Fruit fly (Drosophila melanogaster) whole organism, embryonic: ENCODE measurements around the gene Polr1H.

Experiments used
- BEAF-32 ChIP-seq: fragments of 200-800 bp; sonication (Bioruptor generic); optimal IDR thresholded peaks from 3 replicates; lab custom pipeline; 2017; ENCODE audit warnings: missing biosample characterization, missing genetic modification characterization, mild to moderate bottlenecking, moderate library complexity, missing genetic modification reagents
- C15 ChIP-seq: fragments of 200-800 bp; sonication (Bioruptor generic); IDR thresholded peaks from 3 replicates; pipeline ENCODE4 v1.3.6; 2022; ENCODE audit warnings: missing biosample characterization, missing genetic modification characterization
- CG11093 ChIP-seq: fragments of 200-800 bp; sonication (Bioruptor generic); IDR thresholded peaks from 3 replicates; pipeline ENCODE4 v1.3.6; 2022; ENCODE audit warnings: missing biosample characterization, missing genetic modification characterization
- CG11504 ChIP-seq: fragments of 200-800 bp; sonication (Bioruptor generic); optimal IDR thresholded peaks from 3 replicates; lab custom pipeline; 2019; ENCODE audit warnings: missing biosample characterization, mild to moderate bottlenecking, missing genetic modification characterization, moderate library complexity
- CG11560 ChIP-seq: fragments of 200-800 bp; sonication (Bioruptor generic); IDR thresholded peaks from 3 replicates; pipeline ENCODE4 v1.3.6; 2022; ENCODE audit warnings: missing biosample characterization, missing genetic modification characterization
- CG11695 ChIP-seq: fragments of 200-800 bp; sonication (Bioruptor generic); IDR thresholded peaks from 3 replicates; pipeline ENCODE4 v1.3.6; 2022; ENCODE audit warnings: missing biosample characterization, missing genetic modification characterization
- CG12155 ChIP-seq: fragments of 200-800 bp; sonication (Bioruptor generic); optimal IDR thresholded peaks from 3 replicates; lab custom pipeline; 2016; ENCODE audit warnings: missing biosample characterization, missing genetic modification characterization
- CG13775 ChIP-seq: fragments of 200-800 bp; sonication (Bioruptor generic); optimal IDR thresholded peaks from 3 replicates; lab custom pipeline; 2017; ENCODE audit warnings: missing biosample characterization, mild to moderate bottlenecking, missing genetic modification characterization
- CG1529 ChIP-seq: fragments of 200-800 bp; sonication (Bioruptor generic); optimal IDR thresholded peaks from 3 replicates; lab custom pipeline; 2018; ENCODE audit warnings: missing biosample characterization, missing genetic modification characterization
- CG15601 ChIP-seq: fragments of 200-800 bp; sonication (Bioruptor generic); optimal IDR thresholded peaks from 3 replicates; lab custom pipeline; 2019; ENCODE audit warnings: missing biosample characterization, mild to moderate bottlenecking, missing genetic modification characterization, moderate library complexity
- CG1602 ChIP-seq: fragments of 200-800 bp; sonication (Bioruptor generic); optimal IDR thresholded peaks from 3 replicates; lab custom pipeline; 2016; ENCODE audit warnings: missing biosample characterization, missing genetic modification characterization
- CG16813 ChIP-seq: fragments of 200-800 bp; sonication (Bioruptor generic); IDR thresholded peaks from 3 replicates; pipeline ENCODE4 v1.3.6; 2022; ENCODE audit warnings: missing biosample characterization, missing genetic modification characterization; ENCODE audit not compliant: partially characterized antibody
- CG1832 ChIP-seq: fragments of 200-800 bp; sonication (Bioruptor generic); optimal IDR thresholded peaks from 2 replicates; lab custom pipeline; 2017; ENCODE audit warnings: missing biosample characterization, mild to moderate bottlenecking, missing genetic modification characterization, inconsistent platforms
- CG2678 ChIP-seq: fragments of 200-800 bp; sonication (Bioruptor generic); optimal IDR thresholded peaks from 3 replicates; lab custom pipeline; 2019; ENCODE audit warnings: missing biosample characterization, mild to moderate bottlenecking, missing genetic modification characterization, moderate library complexity
- CG32532 ChIP-seq: fragments of 200-800 bp; sonication (Bioruptor generic); IDR thresholded peaks from 2 replicates; pipeline ENCODE4 v1.3.6; 2022; ENCODE audit warnings: missing biosample characterization, missing genetic modification characterization
- CG3407 ChIP-seq: fragments of 200-800 bp; sonication (Bioruptor generic); optimal IDR thresholded peaks from 2 replicates; lab custom pipeline; 2018; ENCODE audit warnings: missing biosample characterization, mild to moderate bottlenecking, missing genetic modification characterization
- CG3726 ChIP-seq: fragments of 200-800 bp; sonication (Bioruptor generic); IDR thresholded peaks from 3 replicates; pipeline ENCODE4, ENCODE4 v1.3.6; 2022; ENCODE audit warnings: missing biosample characterization, missing genetic modification characterization
- CG3838 ChIP-seq: fragments of 200-800 bp; sonication (Bioruptor generic); optimal IDR thresholded peaks from 3 replicates; lab custom pipeline; 2016; ENCODE audit warnings: missing biosample characterization, missing genetic modification characterization
- CG4854 ChIP-seq: fragments of 200-800 bp; sonication (Bioruptor generic); optimal IDR thresholded peaks from 2 replicates; lab custom pipeline; 2016; ENCODE audit warnings: missing biosample characterization, missing genetic modification characterization, inconsistent platforms
- CG6689 ChIP-seq: fragments of 200-800 bp; sonication (Bioruptor generic); IDR thresholded peaks from 2 replicates; pipeline ENCODE4 v1.3.6; 2022; ENCODE audit warnings: missing biosample characterization, missing genetic modification characterization
- CG6765 ChIP-seq: fragments of 200-800 bp; sonication (Bioruptor generic); optimal IDR thresholded peaks from 3 replicates; lab custom pipeline; 2017; ENCODE audit warnings: missing biosample characterization, mild to moderate bottlenecking, missing genetic modification characterization
- CG8089 ChIP-seq: fragments of 200-800 bp; sonication (Bioruptor generic); optimal IDR thresholded peaks from 3 replicates; lab custom pipeline; 2016; ENCODE audit warnings: missing biosample characterization, missing genetic modification characterization
- CG9215 ChIP-seq: fragments of 200-800 bp; sonication (Bioruptor generic); IDR thresholded peaks from 2 replicates; pipeline ENCODE4 v1.3.6; 2022; ENCODE audit warnings: missing biosample characterization, missing genetic modification characterization
- CG9437 ChIP-seq: fragments of 200-800 bp; sonication (Bioruptor generic); optimal IDR thresholded peaks from 2 replicates; lab custom pipeline; 2018; ENCODE audit warnings: missing biosample characterization, mild to moderate bottlenecking, missing genetic modification characterization
- CHES-1-like ChIP-seq: fragments of 200-800 bp; sonication (Bioruptor generic); optimal IDR thresholded peaks from 2 replicates; lab custom pipeline; 2016; ENCODE audit warnings: missing biosample characterization, missing genetic modification characterization
- Chrac-16 ChIP-seq: fragments of 200-800 bp; sonication (Bioruptor generic); optimal IDR thresholded peaks from 3 replicates; lab custom pipeline; 2016; ENCODE audit warnings: missing biosample characterization, missing genetic modification characterization
- D ChIP-seq, 2 experiments: fragments of 200-800 bp in 1 of 2; fragments of >200 bp in 1 of 2; sonication (Bioruptor generic) in 1 of 2; optimal IDR thresholded peaks; 2 replicates in 1 of 2; 3 replicates in 1 of 2; lab custom pipeline; 2017; ENCODE audit warnings: mild to moderate bottlenecking in 1 of 2, missing biosample characterization in 1 of 2, missing genetic modification characterization in 1 of 2, missing genetic modification reagents in 1 of 2
- D19A ChIP-seq: fragments of 200-800 bp; optimal IDR thresholded peaks from 3 replicates; lab custom pipeline; 2019; ENCODE audit warnings: missing biosample characterization, mild to moderate bottlenecking, missing genetic modification characterization, moderate library complexity
- Dbx ChIP-seq: fragments of 200-800 bp; sonication (Bioruptor generic); IDR thresholded peaks from 3 replicates; pipeline ENCODE4 v1.3.6; 2022; ENCODE audit warnings: missing biosample characterization, missing genetic modification characterization
- Doc3 ChIP-seq: fragments of 200-800 bp; sonication (Bioruptor generic); IDR thresholded peaks from 3 replicates; pipeline ENCODE4 v1.3.6; 2022; ENCODE audit warnings: missing biosample characterization, missing genetic modification characterization; ENCODE audit not compliant: partially characterized antibody
- Elba2 ChIP-seq: fragments of 200-800 bp; sonication (Bioruptor generic); optimal IDR thresholded peaks from 3 replicates; lab custom pipeline; 2016; ENCODE audit warnings: missing biosample characterization, missing genetic modification characterization
- Gug ChIP-seq: fragments of 200-800 bp; sonication (Bioruptor generic); IDR thresholded peaks from 4 replicates; pipeline ENCODE4 v1.3.6; 2022; ENCODE audit warnings: missing biosample characterization, missing genetic modification characterization
- H15 ChIP-seq: fragments of 200-800 bp; sonication (Bioruptor generic); IDR thresholded peaks from 3 replicates; pipeline ENCODE4 v1.3.6; 2022; ENCODE audit warnings: missing biosample characterization, missing genetic modification characterization
- Meics ChIP-seq: fragments of 200-800 bp; sonication (Bioruptor generic); optimal IDR thresholded peaks from 2 replicates; lab custom pipeline; 2017; ENCODE audit warnings: missing biosample characterization, mild to moderate bottlenecking, missing genetic modification characterization
- Myb ChIP-seq: fragments of 200-800 bp; sonication (Bioruptor generic); optimal IDR thresholded peaks from 2 replicates; lab custom pipeline; 2016; ENCODE audit warnings: missing biosample characterization, missing genetic modification characterization
- NC2α ChIP-seq: fragments of 200-800 bp; sonication (Bioruptor generic); optimal IDR thresholded peaks from 2 replicates; lab custom pipeline; 2016; ENCODE audit warnings: missing biosample characterization, missing genetic modification characterization
- Optix ChIP-seq: fragments of 200-800 bp; sonication (Bioruptor generic); IDR thresholded peaks from 3 replicates; pipeline ENCODE4 v1.3.6; 2022; ENCODE audit warnings: missing biosample characterization, missing genetic modification characterization
- Sry-δ ChIP-seq: fragments of 200-800 bp; sonication (Bioruptor generic); optimal IDR thresholded peaks from 2 replicates; lab custom pipeline; 2016; ENCODE audit warnings: missing biosample characterization, missing genetic modification characterization
- cg ChIP-seq: fragments of 200-800 bp; sonication (Bioruptor generic); optimal IDR thresholded peaks from 3 replicates; lab custom pipeline; 2019; ENCODE audit warnings: missing biosample characterization, mild to moderate bottlenecking, missing genetic modification characterization, moderate library complexity
- crc ChIP-seq: fragments of 200-800 bp; sonication (Bioruptor generic); optimal IDR thresholded peaks from 2 replicates; lab custom pipeline; 2016; ENCODE audit warnings: missing biosample characterization, missing genetic modification characterization
- dan ChIP-seq: fragments of 200-800 bp; sonication (Bioruptor generic); IDR thresholded peaks from 2 replicates; pipeline ENCODE4 v1.3.6; 2022; ENCODE audit warnings: missing biosample characterization, missing genetic modification characterization
- danr ChIP-seq: fragments of 200-800 bp; sonication (Bioruptor generic); IDR thresholded peaks from 2 replicates; pipeline ENCODE4 v1.3.6; 2022; ENCODE audit warnings: missing biosample characterization, missing genetic modification characterization
- dpn ChIP-seq, 2 experiments: fragments of 200-800 bp; sonication (Bioruptor generic); optimal IDR thresholded peaks; 3 replicates each; lab custom pipeline; 2016; ENCODE audit warnings: missing biosample characterization in 2 of 2, missing genetic modification characterization in 2 of 2
- dysf ChIP-seq: fragments of 200-800 bp; sonication (Bioruptor generic); IDR thresholded peaks from 3 replicates; pipeline ENCODE4 v1.3.6; 2022; ENCODE audit warnings: missing biosample characterization, missing genetic modification characterization
- lmd ChIP-seq: fragments of 200-800 bp; sonication (Bioruptor generic); IDR thresholded peaks from 2 replicates; pipeline ENCODE4 v1.3.6; 2022; ENCODE audit warnings: missing biosample characterization, missing genetic modification characterization
- nmo ChIP-seq: fragments of 200-800 bp; sonication (Bioruptor generic); optimal IDR thresholded peaks from 2 replicates; lab custom pipeline; 2018; ENCODE audit warnings: missing biosample characterization, mild to moderate bottlenecking, missing genetic modification characterization, moderate library complexity
- pita ChIP-seq: fragments of 200-800 bp; sonication (Bioruptor generic); optimal IDR thresholded peaks from 2 replicates; lab custom pipeline; 2017; ENCODE audit warnings: missing biosample characterization, mild to moderate bottlenecking, missing genetic modification characterization
- rib ChIP-seq: fragments of 200-800 bp; sonication (Bioruptor generic); IDR thresholded peaks from 2 replicates; pipeline ENCODE4 v1.3.6; 2022; ENCODE audit warnings: missing biosample characterization, missing genetic modification characterization
- schlank ChIP-seq: fragments of 200-800 bp; sonication (Bioruptor generic); optimal IDR thresholded peaks from 2 replicates; lab custom pipeline; 2018; ENCODE audit warnings: missing biosample characterization, mild to moderate bottlenecking, missing genetic modification characterization
- sim ChIP-seq: fragments of 200-800 bp; sonication (Bioruptor generic); IDR thresholded peaks from 2 replicates; pipeline ENCODE4 v1.3.6; 2022; ENCODE audit warnings: missing biosample characterization, missing genetic modification characterization
- sisA ChIP-seq: fragments of 200-800 bp; sonication (Bioruptor generic); IDR thresholded peaks from 2 replicates; pipeline ENCODE4 v1.3.6; 2022; ENCODE audit warnings: missing biosample characterization, missing genetic modification characterization
- wor ChIP-seq: fragments of 200-800 bp; sonication (Bioruptor generic); IDR thresholded peaks from 2 replicates; pipeline ENCODE4 v1.3.6; 2022; ENCODE audit warnings: missing biosample characterization, missing genetic modification characterization

Gene Polr1H

dm6 chr3R:21777660-21778059 lies at the start of gene Polr1H (continued):
- TF ChIP-seq cg = no peak
- TF ChIP-seq dysf = no peak
- no peak for TF ChIP-seq CG6689 (GFP tag; lab: Robert Waterston, UW)
- TF ChIP-seq sim = no peak
- no peak for TF ChIP-seq Chrac-16
- no peak for TF ChIP-seq H15 (GFP tag; lab: Robert Waterston, UW)
- TF ChIP-seq CG6765 (GFP tag; lab: Kevin White, UChicago) = no peak
- TF ChIP-seq danr (GFP tag; lab: Robert Waterston, UW) = no peak
- no peak for TF ChIP-seq CG2678
- no peak for TF ChIP-seq Dbx (GFP tag; lab: Robert Waterston, UW)
- TF ChIP-seq Optix (GFP tag; lab: Robert Waterston, UW) = no peak
- no peak for TF ChIP-seq CG13775
- TF ChIP-seq D19A = no peak
- TF ChIP-seq schlank (tag; lab: Kevin White, UChicago) = no peak
- no peak for TF ChIP-seq C15 (GFP tag; lab: Robert Waterston, UW)
- TF ChIP-seq Sry-δ = peak; percentile 22
- no peak for TF ChIP-seq CG11560 (tag; lab: Robert Waterston, UW)
- peak; percentile 78 for TF ChIP-seq Myb (GFP tag; lab: Kevin White, UChicago)
- no peak for TF ChIP-seq Gug (GFP tag; lab: Robert Waterston, UW)
- no peak for TF ChIP-seq CG8089 (GFP tag; lab: Kevin White, UChicago)
- TF ChIP-seq CG4854 = no peak
- no peak for TF ChIP-seq CG32532
- peak; percentile 31 for TF ChIP-seq BEAF-32 (GFP tag; lab: Kevin White, UChicago)
- TF ChIP-seq Doc3 (GFP tag; lab: Robert Waterston, UW) = no peak
- no peak for TF ChIP-seq CG3838
- no peak for TF ChIP-seq Elba2
- TF ChIP-seq dan = no peak
- no peak for TF ChIP-seq CG1832
- no peak for TF ChIP-seq CG1529 (GFP tag; lab: Kevin White, UChicago)
- TF ChIP-seq CG3726 = no peak
- no peak for TF ChIP-seq crc
- TF ChIP-seq rib (GFP tag; lab: Robert Waterston, UW) = no peak
- TF ChIP-seq CHES-1-like (GFP tag; lab: Kevin White, UChicago) = no peak
- no peak for TF ChIP-seq sisA
- no peak for TF ChIP-seq CG11695 (GFP tag; lab: Robert Waterston, UW)
- no peak for TF ChIP-seq D (optimal IDR thresholded peaks at IDR 0.05; lab: Kevin White, UChicago)
- no peak for TF ChIP-seq D (GFP tag; optimal IDR thresholded peaks at IDR 0.05; lab: Kevin White, UChicago)
- TF ChIP-seq Meics (GFP tag; lab: Kevin White, UChicago) = no peak
- TF ChIP-seq CG15601 (tag; lab: Kevin White, UChicago) = no peak
- TF ChIP-seq wor (GFP tag; lab: Robert Waterston, UW) = no peak
- TF ChIP-seq lmd (GFP tag; lab: Robert Waterston, UW) = no peak
- TF ChIP-seq CG1602 (GFP tag; lab: Kevin White, UChicago) = no peak
- no peak for TF ChIP-seq dpn (GFP tag; optimal IDR thresholded peaks at IDR 0.05; lab: Kevin White, UChicago)
- TF ChIP-seq CG9215 (GFP tag; lab: Robert Waterston, UW) = no peak
- TF ChIP-seq CG9437 (GFP tag; lab: Kevin White, UChicago) = no peak
- TF ChIP-seq CG11504 (tag; lab: Kevin White, UChicago) = peak; percentile 75
- TF ChIP-seq nmo (GFP tag; lab: Kevin White, UChicago) = peak; percentile 26
- no peak for TF ChIP-seq NC2α (GFP tag; lab: Kevin White, UChicago)
- TF ChIP-seq CG3407 (GFP tag; lab: Kevin White, UChicago) = no peak
- no peak for TF ChIP-seq CG11093 (GFP tag; lab: Robert Waterston, UW)
- no peak for TF ChIP-seq CG12155 (GFP tag; lab: Kevin White, UChicago)
- TF ChIP-seq pita (GFP tag; lab: Kevin White, UChicago) = peak; percentile 84
- TF ChIP-seq CG16813 (GFP tag; lab: Robert Waterston, UW) = no peak
